Worm (Caenorhabditis elegans): ENCODE results near the gene F32E10.8.
"Not testable (repeated sequence)": the region's sequence is repeated elsewhere in the genome, so short reads cannot be mapped to it uniquely, and the experiment has no call there.

F32E10.8 gene

DNA sequence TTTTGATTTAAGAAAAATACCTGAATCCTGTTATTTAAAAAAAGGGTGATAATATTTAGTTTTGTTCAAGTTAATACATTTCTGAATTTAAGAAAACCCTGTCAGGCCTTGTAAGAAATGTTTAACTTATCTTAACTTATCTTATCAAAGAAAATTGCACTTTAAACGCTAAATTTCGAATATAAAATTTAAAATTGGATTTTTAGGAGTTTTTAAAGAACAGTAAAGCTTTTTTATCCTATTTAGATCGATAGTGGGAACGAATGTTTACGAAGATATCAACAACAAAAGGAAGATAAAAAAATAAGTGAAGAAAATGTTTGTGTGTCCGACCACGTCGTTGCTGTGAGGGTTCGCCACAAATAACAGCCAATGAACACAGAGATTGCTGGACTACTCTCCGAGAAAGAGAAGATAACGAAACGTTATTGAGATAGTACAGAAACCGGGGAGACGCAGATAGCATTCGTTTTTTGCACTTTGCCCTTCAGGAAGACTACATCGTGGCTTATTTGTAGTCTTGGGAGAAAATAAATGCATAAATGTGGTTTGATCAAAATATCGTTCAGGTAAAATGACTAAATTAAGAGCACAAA lies 14.4 kb upstream of the F32E10.8 start, which contains the start of gene dif-1:
Gene dif-1, minus strand, starts transcription at position 51 of the 596 bp plus-strand sequence.
- TF ChIP-seq W03F9.2 (tag; optimal IDR thresholded peaks at IDR 0.05) (peak; percentile 52), dao-5 (tag; optimal IDR thresholded peaks at IDR 0.05) (no peak)

DNA sequence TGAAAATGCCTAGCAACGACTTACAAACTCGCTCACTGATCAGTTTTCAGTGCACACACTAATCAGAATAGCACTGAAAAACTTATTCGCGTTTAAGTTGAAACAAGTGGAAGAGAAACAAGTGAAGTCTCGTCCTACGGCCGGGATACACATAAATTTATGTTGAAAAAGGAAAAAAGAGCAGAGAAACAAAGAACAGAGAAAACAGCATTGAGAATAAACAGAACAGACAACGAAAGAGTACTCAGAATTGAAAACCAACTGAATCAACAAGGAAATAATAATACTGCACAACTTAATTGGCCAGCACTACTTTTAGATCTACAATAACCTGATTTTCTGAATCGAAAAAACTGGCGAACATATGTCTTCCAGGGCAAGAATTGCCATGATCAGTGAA lies 13.1 kb upstream of the F32E10.8 start, which contains the start of gene F49E8.6:
Gene F49E8.6, minus strand, starts transcription at position 317 of the 400 bp plus-strand sequence.
- TF ChIP-seq W03F9.2 (tag; optimal IDR thresholded peaks at IDR 0.05) (no peak), dao-5 (tag; optimal IDR thresholded peaks at IDR 0.05) (no peak), him-1 (tag; optimal IDR thresholded peaks at IDR 0.05) (no peak)

DNA sequence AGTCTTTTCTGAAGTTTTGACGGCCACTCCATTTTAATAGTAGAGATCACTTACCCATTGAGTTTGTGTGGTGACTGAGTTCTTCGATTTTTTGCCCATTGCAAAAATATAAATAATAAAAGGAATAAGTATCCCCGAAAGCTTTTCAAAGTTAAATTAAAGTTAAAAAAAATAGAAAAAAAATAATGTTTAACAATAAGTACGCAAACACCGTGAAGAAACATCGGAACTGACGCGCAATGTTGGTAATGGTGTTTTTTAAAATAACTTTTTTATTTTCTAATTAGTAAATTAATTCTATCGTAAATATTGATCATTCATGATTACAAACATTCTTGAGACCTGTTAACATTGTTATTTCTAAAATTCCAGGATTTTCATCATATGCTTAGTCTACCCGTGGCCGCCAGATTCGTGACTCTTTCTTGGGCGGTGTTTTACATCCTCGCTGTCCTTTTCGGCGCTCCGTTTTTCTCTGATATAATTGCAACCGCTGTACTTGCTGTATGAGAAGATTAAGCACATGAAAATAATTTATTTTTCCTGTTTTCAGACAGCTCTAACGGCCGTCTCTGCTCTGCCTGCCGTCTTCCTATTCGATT lies 11.0 kb upstream of the F32E10.8 start, which contains the start of the genes F49E8.7, F49E8.8 and nprl-2:
Gene F49E8.7, minus strand, starts transcription at position 101 of the 602 bp plus-strand sequence.
Gene F49E8.8, plus strand, starts transcription at position 373 of the 602 bp plus-strand sequence.
Gene nprl-2, plus strand, starts transcription at position 552 of the 602 bp plus-strand sequence.
- no peak for TF ChIP-seq W03F9.2 (tag; optimal IDR thresholded peaks at IDR 0.05)

DNA sequence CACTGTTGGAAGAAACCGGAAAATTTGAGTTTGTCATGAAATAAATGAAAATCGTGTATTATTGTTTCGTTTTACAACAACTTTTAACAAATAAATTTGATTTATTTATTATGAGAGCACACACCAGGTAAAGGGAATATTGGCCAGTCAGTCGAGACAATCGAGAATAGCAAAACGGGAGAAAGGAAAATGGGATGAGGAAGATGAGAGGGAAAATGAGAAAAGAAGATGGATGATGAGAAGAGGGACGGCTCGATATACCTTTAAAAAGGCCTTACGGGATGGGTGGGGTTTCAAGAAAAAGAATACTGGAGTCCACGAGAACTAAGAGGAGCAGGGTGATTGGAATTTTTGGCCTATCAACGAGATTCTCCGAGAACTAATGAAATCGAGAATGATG lies 8.8 kb upstream of the F32E10.8 start:
- TF ChIP-seq dao-5 (tag; optimal IDR thresholded peaks at IDR 0.05), result no peak
- no peak for TF ChIP-seq W03F9.2 (tag; optimal IDR thresholded peaks at IDR 0.05)

DNA sequence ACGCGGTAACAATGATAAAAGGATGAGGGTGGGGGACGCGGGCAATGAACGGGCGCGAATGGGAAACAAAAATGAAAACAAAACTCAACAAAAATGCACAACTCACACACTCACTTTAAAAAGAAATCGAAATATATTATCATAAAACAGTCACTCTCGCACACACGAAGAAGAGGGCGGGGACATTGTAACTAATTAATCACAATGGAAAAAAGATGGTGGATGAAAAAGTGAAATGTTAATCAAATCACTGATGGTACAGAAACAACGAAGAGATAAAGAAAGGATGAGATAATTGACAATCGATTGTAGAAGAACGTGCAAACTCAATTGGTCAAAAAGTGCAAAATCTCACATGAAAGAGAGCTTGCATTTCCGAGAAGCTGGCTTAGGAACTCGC lies 8.2 kb upstream of the F32E10.8 start:
- TF ChIP-seq W03F9.2 (tag; optimal IDR thresholded peaks at IDR 0.05) (no peak), him-1 (tag; optimal IDR thresholded peaks at IDR 0.05) (no peak), dao-5 (tag; optimal IDR thresholded peaks at IDR 0.05) (no peak)

DNA sequence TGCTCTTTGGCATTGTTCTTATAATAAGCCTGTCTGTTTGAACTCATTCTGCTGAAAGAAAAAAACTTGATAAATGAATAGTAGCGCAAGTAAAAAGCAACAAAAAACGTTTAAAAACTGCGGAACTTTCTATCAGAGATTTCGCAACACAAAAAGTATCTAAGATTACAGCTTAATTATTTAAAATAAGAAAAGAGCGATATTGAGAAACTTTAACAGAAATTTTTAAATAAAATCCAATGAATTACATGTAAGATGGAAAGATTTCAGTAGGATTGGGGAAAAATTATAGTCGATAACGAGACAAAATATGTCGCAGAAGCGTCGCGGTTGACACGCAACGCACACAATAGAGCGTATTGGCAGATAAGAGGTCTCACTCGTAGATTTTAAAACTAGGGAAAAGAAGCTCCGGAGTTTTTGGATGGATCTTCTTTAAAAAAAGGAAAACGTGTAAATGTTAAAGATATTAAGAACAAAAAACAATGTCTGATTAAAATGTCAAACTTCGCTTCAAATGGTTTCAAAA lies 5.7 kb upstream of the F32E10.8 start, which contains the start of gene ima-3:
Gene ima-3, minus strand, starts transcription at position 51 of the 529 bp plus-strand sequence.
- TF ChIP-seq him-1 (tag; optimal IDR thresholded peaks at IDR 0.05) (no peak), dao-5 (tag; optimal IDR thresholded peaks at IDR 0.05) (no peak), W03F9.2 (tag; optimal IDR thresholded peaks at IDR 0.05) (peak; percentile 27)

DNA sequence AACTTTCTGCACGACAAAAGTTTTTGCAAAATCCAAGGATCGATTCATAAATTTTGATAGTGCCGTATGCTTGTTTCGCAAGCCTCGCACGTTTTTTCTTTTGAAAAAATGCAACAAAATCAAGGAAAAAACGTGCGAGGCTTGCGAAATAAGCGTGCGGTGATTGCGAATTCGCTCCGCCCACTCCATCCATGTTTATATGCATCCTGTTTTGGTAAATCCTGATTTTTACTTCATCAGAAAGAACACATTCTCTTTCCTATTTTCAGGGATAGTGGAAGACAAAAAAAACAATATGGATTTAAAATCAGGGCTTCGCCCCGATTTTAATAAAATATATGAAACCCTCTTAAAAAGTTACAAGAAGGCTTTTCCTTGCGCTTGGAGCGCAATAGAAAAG lies 3.6 kb upstream of the F32E10.8 start, which contains the start of gene F32E10.9:
Gene F32E10.9, minus strand, starts transcription at position 101 of the 400 bp plus-strand sequence.
- TF ChIP-seq dao-5, W03F9.2, him-1 (tag; optimal IDR thresholded peaks at IDR 0.05): not testable (repeated sequence)

DNA sequence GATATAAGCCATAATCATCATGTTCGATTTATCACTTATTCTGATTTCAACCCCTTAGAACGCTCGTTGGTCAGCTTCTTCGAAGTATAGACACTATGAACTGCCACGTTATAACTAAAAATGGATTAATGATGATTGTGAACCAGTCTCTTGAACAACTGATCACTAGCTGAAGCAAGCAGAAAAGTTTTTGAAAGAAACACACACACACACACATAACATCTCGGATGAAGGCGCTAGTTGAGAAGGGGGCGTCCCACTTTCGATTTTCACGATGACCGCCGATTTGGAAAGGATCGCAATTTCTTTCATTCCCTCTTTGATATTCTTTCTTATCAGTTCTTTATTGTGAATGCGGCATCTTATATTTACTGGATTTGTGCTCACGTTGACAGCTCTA lies 1.2 kb downstream of the F32E10.8 start, which contains the start of gene clec-180:
Gene clec-180, plus strand, starts transcription at position 301 of the 400 bp plus-strand sequence.
- TF ChIP-seq dao-5 (tag; optimal IDR thresholded peaks at IDR 0.05) (no peak), W03F9.2 (tag; optimal IDR thresholded peaks at IDR 0.05) (no peak), him-1 (tag; optimal IDR thresholded peaks at IDR 0.05) (no peak)

DNA sequence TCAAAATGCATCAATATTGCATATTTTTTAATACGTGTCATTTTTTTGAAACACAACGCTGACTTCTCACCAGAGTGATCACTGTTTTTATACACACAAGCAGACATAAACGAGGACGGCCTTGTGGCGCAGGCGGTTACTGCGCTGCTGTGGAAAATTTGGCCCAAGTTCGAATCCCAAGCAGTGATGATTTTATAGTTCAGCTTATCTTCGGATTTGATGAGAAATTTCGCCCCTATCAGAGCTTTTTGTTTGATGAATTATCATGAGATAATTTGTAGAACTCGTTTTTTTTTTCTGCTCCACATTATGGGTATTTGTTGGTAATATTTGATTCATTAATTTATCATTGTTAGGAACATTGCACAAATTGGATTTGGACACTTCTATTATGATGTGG lies 6.5 kb downstream of the F32E10.8 start:
- peak; percentile 90 for TF ChIP-seq him-1 (tag; optimal IDR thresholded peaks at IDR 0.05)
- peak; percentile 76 for TF ChIP-seq W03F9.2 (tag; optimal IDR thresholded peaks at IDR 0.05)
- TF ChIP-seq dao-5 (tag; optimal IDR thresholded peaks at IDR 0.05), result peak; percentile 90

DNA sequence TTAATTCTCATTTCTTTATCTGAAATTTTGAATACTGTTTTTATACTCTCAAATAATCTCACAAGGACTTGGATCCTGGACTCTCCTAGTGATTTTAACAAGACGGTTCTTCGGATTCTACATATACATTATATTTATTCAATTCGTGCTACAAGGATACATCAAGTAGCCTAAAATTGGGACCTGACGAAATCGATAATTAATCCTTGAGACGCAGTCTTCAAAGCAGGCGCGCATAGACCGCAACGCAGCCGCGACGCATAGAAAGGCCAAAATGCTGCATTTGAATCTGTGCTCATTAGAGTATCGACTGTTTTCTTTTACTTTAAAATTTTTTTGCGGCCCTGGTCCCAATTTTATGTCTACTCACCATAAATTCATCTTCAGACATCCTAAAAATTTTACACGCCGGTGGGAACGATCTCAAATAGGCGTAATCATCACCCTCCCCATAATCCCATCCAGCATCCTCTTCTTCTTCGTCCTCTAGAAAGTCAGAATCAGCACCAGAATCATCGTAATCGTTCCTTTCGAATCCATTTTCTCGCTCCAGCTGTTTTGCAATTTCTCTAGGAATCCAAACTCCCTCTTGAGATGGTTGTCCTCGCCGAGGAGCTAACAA lies 7.9 kb downstream of the F32E10.8 start, which contains the start of gene cec-4:
Gene cec-4, plus strand, starts transcription at position 572 of the 622 bp plus-strand sequence.
- no peak for TF ChIP-seq him-1 (tag; optimal IDR thresholded peaks at IDR 0.05)
- no peak for TF ChIP-seq dao-5 (tag; optimal IDR thresholded peaks at IDR 0.05)
- TF ChIP-seq W03F9.2 (tag; optimal IDR thresholded peaks at IDR 0.05), result no peak

DNA sequence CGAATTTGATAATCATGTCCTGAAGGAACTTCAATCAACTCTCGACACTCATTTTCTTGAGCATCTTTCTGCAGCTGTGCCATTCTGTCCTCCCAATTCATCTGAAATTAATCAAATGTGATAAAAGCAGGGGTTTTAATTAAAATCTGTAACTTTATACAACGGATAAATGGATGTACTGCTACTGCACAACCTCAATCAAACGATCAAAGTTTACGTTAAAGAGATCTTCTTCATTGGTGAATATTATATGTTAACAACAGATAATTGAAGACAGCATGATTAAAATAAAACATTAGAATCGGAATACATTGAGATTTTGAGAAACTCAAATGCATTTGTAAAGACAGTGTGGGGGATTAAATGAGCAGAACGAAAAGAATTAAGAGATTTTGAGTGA lies 10.9 kb downstream of the F32E10.8 start, which contains the start of gene F32E10.5:
Gene F32E10.5, minus strand, starts transcription at position 101 of the 400 bp plus-strand sequence.
- no peak for TF ChIP-seq W03F9.2 (tag; optimal IDR thresholded peaks at IDR 0.05)
- no peak for TF ChIP-seq him-1 (tag; optimal IDR thresholded peaks at IDR 0.05)
- TF ChIP-seq dao-5 (tag; optimal IDR thresholded peaks at IDR 0.05), result no peak

DNA sequence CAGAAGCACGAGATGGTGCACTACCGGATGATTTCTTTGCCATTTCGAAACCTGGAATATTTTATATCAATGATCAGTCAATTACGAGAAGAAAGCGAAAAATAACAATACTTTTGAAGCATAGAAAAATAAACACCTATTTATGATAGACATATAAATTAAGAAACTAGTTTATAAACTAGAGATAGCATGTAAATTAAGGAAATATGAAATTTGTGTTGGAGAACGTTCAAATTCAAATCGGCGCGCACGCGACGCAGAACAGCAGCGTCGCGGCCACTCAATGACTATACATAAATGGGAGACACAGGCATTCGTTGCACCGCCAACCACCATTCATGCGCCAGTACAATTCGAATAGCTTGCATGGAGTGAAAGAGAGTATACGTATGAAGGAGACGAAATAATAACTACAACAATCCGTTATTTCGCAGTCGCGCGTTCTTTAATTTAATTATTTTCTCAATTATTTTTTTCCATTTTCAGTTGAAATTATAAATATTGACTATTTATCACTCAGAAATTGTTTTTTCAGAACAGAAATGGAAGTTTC lies 12.7 kb downstream of the F32E10.8 start, which contains the start of the genes cec-5 and nol-10:
Gene cec-5, minus strand, starts transcription at position 51 of the 553 bp plus-strand sequence.
Gene nol-10, plus strand, starts transcription at position 536 of the 553 bp plus-strand sequence.
- TF ChIP-seq W03F9.2 (tag; optimal IDR thresholded peaks at IDR 0.05) (peak; percentile 95), dao-5 (tag; optimal IDR thresholded peaks at IDR 0.05) (no peak), him-1 (tag; optimal IDR thresholded peaks at IDR 0.05) (no peak)

DNA sequence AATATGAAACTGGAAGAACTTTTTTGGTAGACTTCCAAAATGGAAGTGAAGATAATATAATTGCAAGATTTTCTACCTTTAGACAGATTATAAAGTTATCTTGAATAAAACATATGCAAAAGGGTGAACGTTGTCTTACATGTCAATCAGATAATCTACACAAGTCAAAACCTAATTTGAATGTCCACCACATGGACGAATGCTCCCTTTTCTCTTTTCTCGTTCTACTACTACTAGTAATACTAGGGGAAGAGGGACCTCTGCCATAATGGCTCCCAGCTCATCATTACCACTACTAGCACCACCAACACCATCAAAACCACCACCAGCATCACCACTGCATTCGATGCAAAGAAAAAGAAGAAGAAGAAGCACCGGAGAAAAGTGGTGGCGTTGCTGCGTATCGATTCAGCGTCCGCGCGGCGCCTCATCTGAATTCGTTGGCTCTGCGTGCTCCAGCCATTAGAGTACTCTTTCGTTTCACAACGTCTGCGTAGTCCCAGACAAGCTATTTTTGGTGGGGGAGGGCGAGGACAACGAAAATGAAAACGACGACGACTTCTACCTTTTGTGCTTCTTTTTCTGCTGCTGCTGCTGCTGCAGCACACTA lies 18.0 kb downstream of the F32E10.8 start:
- TF ChIP-seq W03F9.2 (tag; optimal IDR thresholded peaks at IDR 0.05) (no peak), him-1 (tag; optimal IDR thresholded peaks at IDR 0.05) (peak; percentile 14)
